Fruit fly (Drosophila melanogaster) whole organism, pupa: ENCODE measurements around the gene NTPase.
A peak's percentile ranks its signal among the peaks of the same experiment; 100 is the strongest.

Experiments used
- CG10348 ChIP-seq: fragments of 200-800 bp; sonication (Bioruptor generic); IDR thresholded peaks from 2 replicates; pipeline ENCODE4 v1.3.6; 2022; ENCODE audit warnings: missing biosample characterization, missing genetic modification characterization
- CG12605 ChIP-seq: fragments of 200-800 bp; sonication (Bioruptor generic); IDR thresholded peaks from 2 replicates; pipeline ENCODE4 v1.3.6; 2022; ENCODE audit warnings: missing biosample characterization, missing genetic modification characterization
- CG13204 ChIP-seq: fragments of 200-800 bp; sonication (Bioruptor generic); optimal IDR thresholded peaks from 2 replicates; lab custom pipeline; 2018; ENCODE audit warnings: missing biosample characterization, mild to moderate bottlenecking, missing genetic modification characterization, moderate library complexity
- CG14655 ChIP-seq: fragments of 200-800 bp; sonication (Bioruptor generic); optimal IDR thresholded peaks from 3 replicates; lab custom pipeline; 2017; ENCODE audit warnings: mild to moderate bottlenecking, missing biosample characterization, missing genetic modification reagents, missing genetic modification characterization
- CG15710 ChIP-seq: fragments of 200-800 bp; sonication (Bioruptor generic); optimal IDR thresholded peaks from 2 replicates; lab custom pipeline; 2018; ENCODE audit warnings: missing biosample characterization, mild to moderate bottlenecking, missing genetic modification characterization, moderate library complexity
- CG17806 ChIP-seq: fragments of 200-800 bp; sonication (Bioruptor generic); optimal IDR thresholded peaks from 2 replicates; lab custom pipeline; 2018; ENCODE audit warnings: missing biosample characterization, mild to moderate bottlenecking, missing genetic modification characterization, moderate library complexity
- CG32121 ChIP-seq: fragments of 200-800 bp; sonication (Bioruptor generic); IDR thresholded peaks from 2 replicates; pipeline ENCODE4 v1.3.6; 2022; ENCODE audit warnings: missing biosample characterization, missing genetic modification characterization
- CG34367 ChIP-seq: fragments of 200-800 bp; sonication (Bioruptor generic); optimal IDR thresholded peaks from 2 replicates; lab custom pipeline; 2018; ENCODE audit warnings: missing biosample characterization, mild to moderate bottlenecking, missing genetic modification characterization
- CG4496 ChIP-seq: fragments of 200-800 bp; sonication (Bioruptor generic); IDR thresholded peaks from 3 replicates; pipeline ENCODE4 v1.3.6; 2022; ENCODE audit warnings: missing biosample characterization, missing genetic modification characterization
- CG8159 ChIP-seq: fragments of 200-800 bp; sonication (Bioruptor generic); optimal IDR thresholded peaks from 3 replicates; lab custom pipeline; 2018; ENCODE audit warnings: missing biosample characterization, mild to moderate bottlenecking, missing genetic modification characterization, moderate library complexity
- CG8301 ChIP-seq: fragments of 200-800 bp; sonication (Bioruptor generic); optimal IDR thresholded peaks from 2 replicates; lab custom pipeline; 2018; ENCODE audit warnings: missing biosample characterization, mild to moderate bottlenecking, missing genetic modification characterization
- CG9948 ChIP-seq: fragments of 200-800 bp; sonication (Bioruptor generic); optimal IDR thresholded peaks from 2 replicates; lab custom pipeline; 2018; ENCODE audit warnings: missing biosample characterization, mild to moderate bottlenecking, missing genetic modification characterization, moderate library complexity
- D1 ChIP-seq: fragments of 200-800 bp; sonication (Bioruptor generic); optimal IDR thresholded peaks from 2 replicates; lab custom pipeline; 2018; ENCODE audit warnings: missing biosample characterization, mild to moderate bottlenecking, missing genetic modification characterization, moderate library complexity
- EcR ChIP-seq: fragments of 200-800 bp; sonication (Bioruptor generic); optimal IDR thresholded peaks from 3 replicates; lab custom pipeline; 2019; ENCODE audit warnings: missing biosample characterization, missing genetic modification characterization, mild to moderate bottlenecking, moderate library complexity, missing genetic modification reagents
- Ets98B ChIP-seq: fragments of 200-800 bp; sonication (Bioruptor generic); IDR thresholded peaks from 2 replicates; pipeline ENCODE4 v1.3.6; 2022; ENCODE audit warnings: missing biosample characterization, missing genetic modification characterization
- Pif1A ChIP-seq: fragments of 200-800 bp; sonication (Bioruptor generic); optimal IDR thresholded peaks from 3 replicates; lab custom pipeline; 2016; ENCODE audit warnings: missing biosample characterization, missing genetic modification characterization
- Pif1B ChIP-seq: fragments of 200-800 bp; sonication (Bioruptor generic); optimal IDR thresholded peaks from 3 replicates; lab custom pipeline; 2016; ENCODE audit warnings: missing biosample characterization, missing genetic modification characterization
- Snoo ChIP-seq: fragments of 200-800 bp; sonication (Bioruptor generic); optimal IDR thresholded peaks from 3 replicates; lab custom pipeline; 2017; ENCODE audit warnings: missing biosample characterization, mild to moderate bottlenecking, missing genetic modification characterization, inconsistent platforms
- fd96Ca ChIP-seq: fragments of 200-800 bp; sonication (Bioruptor generic); IDR thresholded peaks from 3 replicates; pipeline ENCODE4 v1.3.6; 2022; ENCODE audit warnings: missing biosample characterization, missing genetic modification characterization
- gl ChIP-seq: fragments of 200-800 bp; sonication (Bioruptor generic); optimal IDR thresholded peaks from 2 replicates; lab custom pipeline; 2018; ENCODE audit warnings: missing biosample characterization, mild to moderate bottlenecking, missing genetic modification characterization
- rn ChIP-seq: fragments of 200-800 bp; sonication (Bioruptor generic); IDR thresholded peaks from 2 replicates; pipeline ENCODE4 v1.3.6; 2022; ENCODE audit warnings: missing biosample characterization, missing genetic modification characterization

NTPase gene

dm6 chr2L:2897710-2898109 is 12.1 kb upstream of the NTPase start:
- TF ChIP-seq CG32121 (GFP tag; lab: Robert Waterston, UW) (no peak), Pif1B (no peak), rn (no peak), CG13204 (GFP tag; lab: Kevin White, UChicago) (no peak), Snoo (no peak), CG12605 (GFP tag; lab: Robert Waterston, UW) (no peak), Pif1A (GFP tag; lab: Kevin White, UChicago) (no peak), CG10348 (no peak), EcR (GFP tag; lab: Kevin White, UChicago) (no peak), gl (no peak), CG14655 (GFP tag; lab: Kevin White, UChicago) (no peak), CG8301 (no peak), D1 (tag; lab: Kevin White, UChicago) (no peak), CG4496 (GFP tag; lab: Robert Waterston, UW) (no peak)
- TF ChIP-seq, all 21 proteins: peak for 0

- TF ChIP-seq CG9948 (tag; lab: Kevin White, UChicago) (peak; percentile 60), CG14655 (GFP tag; lab: Kevin White, UChicago) (peak; percentile 74), CG15710 (tag; lab: Kevin White, UChicago) (peak; percentile 37), CG32121 (GFP tag; lab: Robert Waterston, UW) (peak; percentile 84), Snoo (peak; percentile 8), gl (no peak), Pif1B (peak; percentile 59), D1 (tag; lab: Kevin White, UChicago) (peak; percentile 37), rn (peak; percentile 71), CG17806 (tag; lab: Kevin White, UChicago) (peak; percentile 56), CG4496 (GFP tag; lab: Robert Waterston, UW) (peak; percentile 90), CG13204 (GFP tag; lab: Kevin White, UChicago) (no peak), EcR (GFP tag; lab: Kevin White, UChicago) (no peak), CG12605 (GFP tag; lab: Robert Waterston, UW) (peak; percentile 70; the same call in 1 of the 2 replicates), fd96Ca (GFP tag; lab: Robert Waterston, UW) (peak; percentile 85), CG8301 (peak; percentile 62), Pif1A (GFP tag; lab: Kevin White, UChicago) (peak; percentile 79), Ets98B (GFP tag; lab: Robert Waterston, UW) (peak; percentile 91), CG10348 (0 out of 2 replicates have a peak, but pooled peaks have one; percentile 33), CG8159 (tag; lab: Kevin White, UChicago) (peak; percentile 54), CG34367 (tag; lab: Kevin White, UChicago) (peak; percentile 12)
Measured at dm6 chr2L:2897024-2897549, 11.4 kb upstream of the NTPase start.

dm6 chr2L:2894356-2894755 is 8.7 kb upstream of the NTPase start:
- no peak for TF ChIP-seq CG12605 (GFP tag; lab: Robert Waterston, UW)

- no peak for TF ChIP-seq CG12605 (GFP tag; lab: Robert Waterston, UW)
- no peak for TF ChIP-seq D1 (tag; lab: Kevin White, UChicago)
- TF ChIP-seq CG15710 (tag; lab: Kevin White, UChicago), result no peak
- TF ChIP-seq CG34367 (tag; lab: Kevin White, UChicago), result no peak
- no peak for TF ChIP-seq CG14655 (GFP tag; lab: Kevin White, UChicago)
- no peak for TF ChIP-seq CG17806 (tag; lab: Kevin White, UChicago)
- no peak for TF ChIP-seq gl
- TF ChIP-seq CG9948 (tag; lab: Kevin White, UChicago), result no peak
- no peak for TF ChIP-seq fd96Ca (GFP tag; lab: Robert Waterston, UW)
- no peak for TF ChIP-seq Pif1A (GFP tag; lab: Kevin White, UChicago)
- no peak for TF ChIP-seq EcR (GFP tag; lab: Kevin White, UChicago)
- no peak for TF ChIP-seq Snoo
- TF ChIP-seq CG13204 (GFP tag; lab: Kevin White, UChicago), result no peak
- TF ChIP-seq Ets98B (GFP tag; lab: Robert Waterston, UW), result no peak
- no peak for TF ChIP-seq CG32121 (GFP tag; lab: Robert Waterston, UW)
Measured at dm6 chr2L:2891200-2891599, 5.5 kb upstream of the NTPase start.

DNA sequence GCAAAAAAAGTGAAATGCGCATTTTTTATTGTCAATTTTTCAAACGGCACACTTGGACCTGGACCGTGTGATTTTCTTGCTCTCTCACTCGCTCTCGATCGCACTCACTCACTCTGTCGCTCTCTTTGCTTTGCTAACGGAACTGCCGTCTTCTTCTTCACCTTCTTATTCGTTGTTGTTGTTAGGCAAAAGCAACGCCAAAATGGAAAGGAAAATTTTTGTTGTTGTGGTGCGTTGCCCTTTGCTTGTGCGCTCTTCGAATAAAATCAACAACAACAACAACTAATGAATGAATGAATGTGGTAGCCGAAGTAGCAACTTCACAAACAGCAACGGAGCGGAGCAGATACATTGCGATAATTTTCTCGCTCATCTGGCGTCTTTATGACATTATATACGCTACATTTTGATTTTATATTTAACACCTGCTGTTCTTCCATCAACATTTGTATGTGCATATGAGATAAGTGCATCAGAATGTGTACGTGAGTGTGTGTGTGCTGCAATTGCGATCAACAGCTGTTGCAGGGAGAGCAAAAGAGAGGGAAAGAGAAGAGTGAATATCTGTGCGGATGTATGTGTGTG is 3.3 kb upstream of the NTPase start:
- TF ChIP-seq Ets98B (GFP tag; lab: Robert Waterston, UW) (peak; percentile 11; the same call in 1 of the 2 replicates), CG32121 (GFP tag; lab: Robert Waterston, UW) (no peak), Pif1B (no peak), CG15710 (tag; lab: Kevin White, UChicago) (no peak), fd96Ca (GFP tag; lab: Robert Waterston, UW) (peak; percentile 39; the same call in 1 of the 3 replicates), CG10348 (no peak), CG34367 (tag; lab: Kevin White, UChicago) (no peak), rn (no peak), EcR (GFP tag; lab: Kevin White, UChicago) (peak; percentile 88), CG14655 (GFP tag; lab: Kevin White, UChicago) (no peak), CG8159 (tag; lab: Kevin White, UChicago) (no peak), Pif1A (GFP tag; lab: Kevin White, UChicago) (no peak), CG13204 (GFP tag; lab: Kevin White, UChicago) (no peak), CG17806 (tag; lab: Kevin White, UChicago) (no peak), CG8301 (no peak), CG12605 (GFP tag; lab: Robert Waterston, UW) (peak; percentile 43; the same call in 1 of the 2 replicates), CG4496 (GFP tag; lab: Robert Waterston, UW) (no peak; the same call in 2 of the 3 replicates), CG9948 (tag; lab: Kevin White, UChicago) (no peak), Snoo (no peak), gl (no peak), D1 (tag; lab: Kevin White, UChicago) (no peak)
